Worm (Caenorhabditis elegans) whole organism, mixed stage, embryonic: ENCODE measurements around the gene grld-1.

Experiments
- M03D4.4 ChIP-seq: sonication (generic microtip); optimal IDR thresholded peaks from 2 replicates; lab custom pipeline; 2017; ENCODE audit warnings: mild to moderate bottlenecking, missing genetic modification characterization, missing compliant biosample characterization
- bed-3 ChIP-seq: fragments of 200-800 bp; sonication (Bioruptor generic); optimal IDR thresholded peaks from 3 replicates; lab custom pipeline; 2018; ENCODE audit warnings: mild to moderate bottlenecking, missing genetic modification characterization, moderate library complexity, missing compliant biosample characterization
- blmp-1 ChIP-seq: fragments of 150-350 bp; optimal IDR thresholded peaks from 2 replicates; lab custom pipeline; 2014; ENCODE audit warnings: missing biosample characterization, missing genetic modification characterization
- ceh-39 ChIP-seq: fragments of 150-350 bp; optimal IDR thresholded peaks from 2 replicates; lab custom pipeline; 2014; ENCODE audit warnings: missing biosample characterization, missing genetic modification characterization
- ceh-43 ChIP-seq: fragments of 200-800 bp; sonication (Bioruptor generic); optimal IDR thresholded peaks from 2 replicates; lab custom pipeline; 2018; ENCODE audit warnings: mild to moderate bottlenecking, missing genetic modification characterization, moderate library complexity, missing compliant biosample characterization
- ceh-83 ChIP-seq: fragments of 200-800 bp; sonication (Bioruptor generic); optimal IDR thresholded peaks from 2 replicates; lab custom pipeline; 2018; ENCODE audit warnings: mild to moderate bottlenecking, missing genetic modification characterization, missing compliant biosample characterization
- ces-1 ChIP-seq: fragments of 150-350 bp; optimal IDR thresholded peaks from 2 replicates; lab custom pipeline; 2014; ENCODE audit warnings: missing biosample characterization, missing genetic modification reagents, missing genetic modification characterization
- cnd-1 ChIP-seq: fragments of 200-800 bp; sonication (Bioruptor generic); optimal IDR thresholded peaks from 2 replicates; lab custom pipeline; 2018; ENCODE audit warnings: mild to moderate bottlenecking, missing genetic modification characterization, missing compliant biosample characterization
- drap-1 ChIP-seq: fragments of 200-800 bp; sonication (Bioruptor generic); optimal IDR thresholded peaks from 3 replicates; lab custom pipeline; 2018; ENCODE audit warnings: mild to moderate bottlenecking, missing genetic modification characterization, missing compliant biosample characterization
- flh-1 ChIP-seq: fragments of 200-800 bp; sonication (Bioruptor generic); optimal IDR thresholded peaks from 2 replicates; lab custom pipeline; 2018; ENCODE audit warnings: mild to moderate bottlenecking, missing genetic modification characterization, moderate library complexity, missing compliant biosample characterization
- hlh-1 ChIP-seq: fragments of 150-350 bp; optimal IDR thresholded peaks from 2 replicates; lab custom pipeline; 2014; ENCODE audit warnings: missing biosample characterization, missing genetic modification reagents, missing genetic modification characterization
- lin-13 ChIP-seq: fragments of 150-350 bp; optimal IDR thresholded peaks from 2 replicates; lab custom pipeline; 2014; ENCODE audit warnings: missing biosample characterization, missing genetic modification characterization
- lin-32 ChIP-seq: fragments of 200-800 bp; sonication (Bioruptor generic); optimal IDR thresholded peaks from 2 replicates; lab custom pipeline; 2018; ENCODE audit warnings: mild to moderate bottlenecking, missing genetic modification characterization, missing compliant biosample characterization
- lsy-2 ChIP-seq: fragments of 150-350 bp; optimal IDR thresholded peaks from 2 replicates; lab custom pipeline; 2014; ENCODE audit warnings: missing biosample characterization, missing genetic modification characterization
- mab-5 ChIP-seq: fragments of 150-350 bp; optimal IDR thresholded peaks from 2 replicates; lab custom pipeline; 2014; ENCODE audit warnings: missing biosample characterization, missing genetic modification characterization
- mep-1 ChIP-seq: fragments of 150-350 bp; optimal IDR thresholded peaks from 2 replicates; lab custom pipeline; 2017; ENCODE audit warnings: missing biosample characterization, missing genetic modification reagents, missing genetic modification characterization, inconsistent platforms
- mls-2 ChIP-seq: sonication (generic microtip); optimal IDR thresholded peaks from 2 replicates; lab custom pipeline; 2016; ENCODE audit warnings: mild to moderate bottlenecking, missing genetic modification characterization, moderate library complexity, missing compliant biosample characterization
- nhr-12 ChIP-seq: fragments of 150-350 bp; optimal IDR thresholded peaks from 2 replicates; lab custom pipeline; 2014; ENCODE audit warnings: missing biosample characterization, missing genetic modification characterization
- nhr-2 ChIP-seq: fragments of 150-350 bp; optimal IDR thresholded peaks from 2 replicates; lab custom pipeline; 2014; ENCODE audit warnings: missing biosample characterization, missing genetic modification characterization
- nhr-237 ChIP-seq: fragments of 150-350 bp; optimal IDR thresholded peaks from 2 replicates; lab custom pipeline; 2014; ENCODE audit warnings: missing biosample characterization, missing genetic modification characterization
- nhr-28 ChIP-seq: fragments of 150-350 bp; optimal IDR thresholded peaks from 2 replicates; lab custom pipeline; 2014; ENCODE audit warnings: missing biosample characterization, missing genetic modification characterization
- nhr-76 ChIP-seq: sonication (generic microtip); optimal IDR thresholded peaks from 2 replicates; lab custom pipeline; 2017; ENCODE audit warnings: missing biosample characterization, missing genetic modification characterization
- sem-2 ChIP-seq: fragments of 200-800 bp; sonication (Bioruptor generic); optimal IDR thresholded peaks from 2 replicates; lab custom pipeline; 2018; ENCODE audit warnings: mild to moderate bottlenecking, missing genetic modification characterization, missing compliant biosample characterization
- sptf-1 ChIP-seq: sonication (generic microtip); optimal IDR thresholded peaks from 2 replicates; lab custom pipeline; 2017; ENCODE audit warnings: mild to moderate bottlenecking, missing genetic modification characterization, moderate library complexity, missing compliant biosample characterization
- tbx-8 ChIP-seq: fragments of 200-800 bp; sonication (Bioruptor generic); optimal IDR thresholded peaks from 2 replicates; lab custom pipeline; 2018; ENCODE audit warnings: mild to moderate bottlenecking, missing genetic modification characterization, moderate library complexity, missing compliant biosample characterization
- unc-120 ChIP-seq: sonication (generic microtip); optimal IDR thresholded peaks from 2 replicates; lab custom pipeline; 2017; ENCODE audit warnings: missing genetic modification characterization, missing compliant biosample characterization; ENCODE audit not compliant: poor library complexity, severe bottlenecking
- unc-39 ChIP-seq: fragments of 150-350 bp; optimal IDR thresholded peaks from 2 replicates; lab custom pipeline; 2014; ENCODE audit warnings: missing biosample characterization, missing genetic modification characterization
- ztf-11 ChIP-seq: fragments of 150-350 bp; optimal IDR thresholded peaks from 2 replicates; lab custom pipeline; 2014; ENCODE audit warnings: missing biosample characterization, missing genetic modification characterization

Gene grld-1

DNA sequence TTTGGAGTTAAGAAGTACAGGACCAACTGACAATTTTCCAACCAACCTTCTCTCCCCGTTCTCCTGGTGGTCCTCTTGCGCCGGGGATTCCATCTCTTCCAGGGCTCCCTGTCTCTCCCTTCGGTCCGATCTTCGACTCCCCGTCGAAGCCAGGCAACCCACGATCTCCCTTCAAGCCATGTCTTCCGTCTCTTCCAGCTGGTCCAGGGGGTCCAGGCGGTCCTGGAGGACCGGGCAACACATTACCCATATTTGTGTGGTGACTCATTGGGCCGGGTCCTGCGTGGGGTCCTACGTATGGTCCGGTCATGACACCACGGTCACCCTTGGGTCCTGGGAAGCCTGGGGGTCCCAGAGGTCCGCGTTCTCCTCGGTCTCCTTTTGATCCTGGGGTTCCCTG is 15.3 kb upstream of the grld-1 start:
- TF ChIP-seq lsy-2 (tag; lab: Kevin White, UChicago) (no peak), unc-120 (no peak), ztf-11 (tag; lab: Kevin White, UChicago) (no peak), drap-1 (GFP tag; lab: Kevin White, UChicago) (no peak), M03D4.4 (tag; lab: Kevin White, UChicago) (no peak), nhr-12 (tag; lab: Kevin White, UChicago) (no peak), lin-13 (tag; lab: Kevin White, UChicago) (no peak), ces-1 (GFP tag; lab: Kevin White, UChicago) (no peak), sem-2 (no peak), cnd-1 (tag; lab: Kevin White, UChicago) (no peak)

DNA sequence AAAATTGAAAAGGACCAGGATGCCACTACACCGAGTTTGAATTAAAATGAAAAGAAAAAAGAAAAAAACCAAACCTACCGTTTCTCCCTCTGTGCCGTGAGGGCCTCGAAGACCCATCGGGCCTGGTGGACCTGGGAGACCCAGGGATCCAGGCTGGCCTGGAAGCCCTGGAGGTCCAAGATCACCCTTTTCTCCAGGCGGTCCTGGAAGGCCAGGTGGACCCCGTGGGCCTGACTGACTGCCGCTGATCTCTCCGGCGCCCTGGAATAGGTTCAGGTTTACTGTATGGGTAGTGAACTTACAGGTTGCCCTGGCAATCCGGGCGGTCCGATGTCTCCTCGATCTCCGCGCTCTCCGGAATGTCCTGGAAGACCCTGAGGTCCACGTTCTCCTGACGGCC is 13.9 kb upstream of the grld-1 start:
- no peak for TF ChIP-seq bed-3 (GFP tag; lab: Kevin White, UChicago)
- TF ChIP-seq mab-5 (tag; lab: Kevin White, UChicago): no peak
- TF ChIP-seq drap-1 (GFP tag; lab: Kevin White, UChicago): no peak
- no peak for TF ChIP-seq blmp-1 (tag; lab: Kevin White, UChicago)
- no peak for TF ChIP-seq cnd-1 (tag; lab: Kevin White, UChicago)
- no peak for TF ChIP-seq nhr-2 (tag; lab: Kevin White, UChicago)
- no peak for TF ChIP-seq nhr-12 (tag; lab: Kevin White, UChicago)

DNA sequence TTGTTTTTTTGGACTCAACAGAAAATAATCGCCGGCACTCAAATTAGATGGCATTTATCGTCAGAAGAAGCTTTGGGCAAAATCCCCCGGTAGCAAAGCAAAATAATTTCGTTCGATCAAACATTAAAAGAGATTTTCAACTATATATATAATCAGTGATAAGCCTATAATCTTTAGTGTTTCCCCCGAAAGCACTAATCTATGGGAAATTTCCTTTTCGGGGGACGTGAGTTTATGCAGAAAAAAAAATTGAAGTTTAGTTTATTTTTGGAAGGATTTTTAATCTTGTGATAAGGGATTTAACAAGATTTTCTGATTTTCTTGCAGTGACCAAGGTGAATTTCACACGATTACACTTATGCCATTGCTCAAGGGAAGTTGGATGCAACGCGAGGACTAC is 8.2 kb upstream of the grld-1 start:
- TF ChIP-seq tbx-8 (GFP tag; lab: Kevin White, UChicago) (no peak), blmp-1 (tag; lab: Kevin White, UChicago) (no peak), M03D4.4 (tag; lab: Kevin White, UChicago) (no peak), unc-120 (no peak), nhr-2 (tag; lab: Kevin White, UChicago) (no peak), drap-1 (GFP tag; lab: Kevin White, UChicago) (no peak), ceh-39 (tag; lab: Kevin White, UChicago) (no peak), mab-5 (tag; lab: Kevin White, UChicago) (no peak), unc-39 (no peak)

DNA sequence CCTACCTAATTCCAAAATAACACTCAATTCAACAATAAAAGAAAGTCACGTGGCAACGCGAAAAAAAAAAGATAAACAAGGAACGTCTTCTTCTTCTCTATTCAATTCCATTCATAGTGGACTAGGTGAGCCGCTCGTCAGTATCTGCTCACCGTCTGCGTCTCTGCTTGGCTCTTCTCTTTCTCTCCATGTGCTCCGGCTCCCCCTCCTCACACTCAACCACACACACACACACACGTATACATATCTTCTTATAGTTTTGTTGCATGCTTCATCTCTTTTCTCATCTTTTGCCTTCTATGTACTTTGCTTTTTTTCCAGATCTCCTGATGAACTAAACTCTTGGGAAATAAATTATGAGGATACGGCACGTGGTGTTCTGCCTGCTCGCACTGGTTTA is 6.4 kb upstream of the grld-1 start, which contains the start of gene daf-1:
Gene daf-1 (plus strand): TSS at position 322 of the 400 bp plus-strand sequence.
- no peak for TF ChIP-seq flh-1 (GFP tag; lab: Kevin White, UChicago)
- peak; percentile 53 for TF ChIP-seq sptf-1 (tag; lab: Kevin White, UChicago)
- TF ChIP-seq, all 35 proteins: peak for 1

DNA sequence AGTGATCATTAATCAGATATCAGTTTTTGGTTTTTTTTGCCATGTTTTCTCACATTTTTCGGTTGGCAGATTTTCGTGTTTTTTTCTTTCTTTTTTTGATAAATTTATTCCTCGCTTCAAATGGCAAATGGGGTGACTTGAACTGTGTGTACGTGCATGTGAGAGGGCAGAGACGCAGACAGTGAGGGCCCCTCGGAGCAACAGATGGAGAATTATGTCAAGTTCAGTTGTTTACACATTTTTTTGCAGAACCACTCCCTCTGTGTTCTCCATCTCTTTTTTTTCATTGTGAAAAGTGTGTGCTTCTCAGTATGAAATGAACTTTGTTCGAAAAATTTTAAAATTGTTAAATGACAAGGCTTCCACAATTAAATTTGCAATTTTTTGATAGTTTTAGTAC is 4.4 kb upstream of the grld-1 start:
- TF ChIP-seq lin-32: peak; percentile 54
- TF ChIP-seq unc-39: no peak
- peak; percentile 38 for TF ChIP-seq cnd-1 (tag; lab: Kevin White, UChicago)
- TF ChIP-seq drap-1 (GFP tag; lab: Kevin White, UChicago): no peak
- TF ChIP-seq, all 35 proteins: peak for 2

DNA sequence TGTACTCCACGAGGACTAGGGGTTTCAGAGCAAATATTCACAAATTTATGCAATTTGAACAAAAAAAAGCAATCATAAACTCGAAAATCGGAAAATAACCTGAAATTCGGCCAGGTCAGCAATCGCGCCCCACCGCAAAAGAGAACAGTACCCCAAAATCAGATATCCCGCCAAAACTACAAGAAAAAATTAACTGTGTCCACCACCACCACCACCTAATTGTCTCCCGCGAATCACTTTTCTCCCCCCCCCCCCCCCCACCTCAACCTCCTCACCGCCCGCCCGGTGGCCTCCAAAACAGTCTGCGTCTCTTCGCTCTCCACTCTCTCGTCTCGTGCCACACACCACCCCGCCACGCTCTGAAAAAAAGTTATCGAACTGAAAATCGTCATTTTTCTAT is 2.8 kb upstream of the grld-1 start:
- TF ChIP-seq ceh-83 (GFP tag; lab: Kevin White, UChicago) (peak; percentile 51), sptf-1 (tag; lab: Kevin White, UChicago) (peak; percentile 70), M03D4.4 (tag; lab: Kevin White, UChicago) (peak; percentile 50), nhr-76 (tag; lab: Kevin White, UChicago) (no peak), mls-2 (tag; lab: Kevin White, UChicago) (peak; percentile 60), drap-1 (GFP tag; lab: Kevin White, UChicago) (peak; percentile 28), mep-1 (no peak), lsy-2 (tag; lab: Kevin White, UChicago) (no peak), unc-120 (no peak), hlh-1 (tag; lab: Kevin White, UChicago) (no peak), ceh-43 (GFP tag; lab: Kevin White, UChicago) (peak; percentile 32), nhr-237 (tag; lab: Kevin White, UChicago) (no peak), sem-2 (peak; percentile 2), nhr-28 (no peak), flh-1 (GFP tag; lab: Kevin White, UChicago) (no peak)
